Worm (Caenorhabditis elegans): Measurements from ENCODE around the gene gst-30.

gst-30 gene

ce11 chrII:4934954-4935353, at the start of gene gst-30:
Gene gst-30 (minus strand): TSS chrII:4935054.
- TF ChIP-seq him-1 (tag; optimal IDR thresholded peaks at IDR 0.05) (no peak), W03F9.2 (tag; optimal IDR thresholded peaks at IDR 0.05) (no peak), dao-5 (tag; optimal IDR thresholded peaks at IDR 0.05) (no peak)

- TF ChIP-seq dao-5 (tag; optimal IDR thresholded peaks at IDR 0.05) (no peak), him-1 (tag; optimal IDR thresholded peaks at IDR 0.05) (no peak), W03F9.2 (tag; optimal IDR thresholded peaks at IDR 0.05) (no peak)
Measured at ce11 chrII:4984151-4984550, 49.3 kb upstream of the gst-30 start.

ce11 chrII:4981682-4982404, 47.0 kb upstream of the gst-30 start:
- TF ChIP-seq him-1 (tag; optimal IDR thresholded peaks at IDR 0.05) (no peak), dao-5 (tag; optimal IDR thresholded peaks at IDR 0.05) (no peak), W03F9.2 (tag; optimal IDR thresholded peaks at IDR 0.05) (no peak)

ce11 chrII:4975311-4975710, 40.5 kb upstream of the gst-30 start:
- TF ChIP-seq W03F9.2 (tag; optimal IDR thresholded peaks at IDR 0.05): no peak
- TF ChIP-seq him-1 (tag; optimal IDR thresholded peaks at IDR 0.05): no peak
- no peak for TF ChIP-seq dao-5 (tag; optimal IDR thresholded peaks at IDR 0.05)

ce11 chrII:4974448-4974951, 39.6 kb upstream of the gst-30 start:
- TF ChIP-seq dao-5 (tag; optimal IDR thresholded peaks at IDR 0.05) (no peak), him-1 (tag; optimal IDR thresholded peaks at IDR 0.05) (no peak), W03F9.2 (tag; optimal IDR thresholded peaks at IDR 0.05) (no peak)

- TF ChIP-seq dao-5 (tag; optimal IDR thresholded peaks at IDR 0.05) (no peak), W03F9.2 (tag; optimal IDR thresholded peaks at IDR 0.05) (no peak), him-1 (tag; optimal IDR thresholded peaks at IDR 0.05) (no peak)
Measured at ce11 chrII:4968863-4969262, 34.0 kb upstream of the gst-30 start, which contains the start of gene shc-2. Gene shc-2 (plus strand): TSS chrII:4969163.

- TF ChIP-seq him-1 (tag; optimal IDR thresholded peaks at IDR 0.05) (no peak), W03F9.2 (tag; optimal IDR thresholded peaks at IDR 0.05) (no peak), dao-5 (tag; optimal IDR thresholded peaks at IDR 0.05) (no peak)
Measured at ce11 chrII:4967636-4968035, 32.8 kb upstream of the gst-30 start.

ce11 chrII:4966576-4966975, 31.7 kb upstream of the gst-30 start:
- TF ChIP-seq him-1 (tag; optimal IDR thresholded peaks at IDR 0.05) (no peak), W03F9.2 (tag; optimal IDR thresholded peaks at IDR 0.05) (no peak), dao-5 (tag; optimal IDR thresholded peaks at IDR 0.05) (no peak)

- TF ChIP-seq him-1 (tag; optimal IDR thresholded peaks at IDR 0.05): no peak
- peak; percentile 9 for TF ChIP-seq W03F9.2 (tag; optimal IDR thresholded peaks at IDR 0.05)
Measured at ce11 chrII:4960690-4961089, 25.8 kb upstream of the gst-30 start.

- TF ChIP-seq dao-5 (tag; optimal IDR thresholded peaks at IDR 0.05): no peak
- TF ChIP-seq W03F9.2 (tag; optimal IDR thresholded peaks at IDR 0.05): no peak
- no peak for TF ChIP-seq him-1 (tag; optimal IDR thresholded peaks at IDR 0.05)
Measured at ce11 chrII:4959719-4960118, 24.9 kb upstream of the gst-30 start, which contains the start of gene ulp-2. Gene ulp-2 (minus strand): TSS chrII:4959876.

- no peak for TF ChIP-seq him-1 (tag; optimal IDR thresholded peaks at IDR 0.05)
- peak; percentile 38 for TF ChIP-seq W03F9.2 (tag; optimal IDR thresholded peaks at IDR 0.05)
- no peak for TF ChIP-seq dao-5 (tag; optimal IDR thresholded peaks at IDR 0.05)
Measured at ce11 chrII:4955353-4955752, 20.5 kb upstream of the gst-30 start, which contains the start of gene pbs-3. Gene pbs-3 (minus strand): TSS chrII:4955427.

- TF ChIP-seq W03F9.2 (tag; optimal IDR thresholded peaks at IDR 0.05): no peak
- no peak for TF ChIP-seq him-1 (tag; optimal IDR thresholded peaks at IDR 0.05)
- TF ChIP-seq dao-5 (tag; optimal IDR thresholded peaks at IDR 0.05): no peak
Measured at ce11 chrII:4954099-4954959, 19.5 kb upstream of the gst-30 start.

- TF ChIP-seq him-1 (tag; optimal IDR thresholded peaks at IDR 0.05): no peak
- TF ChIP-seq W03F9.2 (tag; optimal IDR thresholded peaks at IDR 0.05): no peak
- no peak for TF ChIP-seq dao-5 (tag; optimal IDR thresholded peaks at IDR 0.05)
Measured at ce11 chrII:4953289-4953688, 18.4 kb upstream of the gst-30 start, which contains the start of gene ndx-3. Gene ndx-3 (plus strand): TSS chrII:4953589.
